Worm (Caenorhabditis elegans): ENCODE data around the gene Y38H8A.12.

The Y38H8A.12 gene

ce11 chrIV:13460876-13461275 is at the start of gene Y38H8A.12:
TSS of gene Y38H8A.12 (minus strand) at chrIV:13460976.
- no peak for TF ChIP-seq crh-2 (tag; optimal IDR thresholded peaks at IDR 0.05)
- no peak for TF ChIP-seq lin-11 (tag; optimal IDR thresholded peaks at IDR 0.05)
- no peak for TF ChIP-seq elt-1 (tag; optimal IDR thresholded peaks at IDR 0.05)
- no peak for TF ChIP-seq snpc-4 (tag; optimal IDR thresholded peaks at IDR 0.05)
- no peak for TF ChIP-seq mdl-1 (tag; optimal IDR thresholded peaks at IDR 0.05)
- TF ChIP-seq nhr-129 (tag; optimal IDR thresholded peaks at IDR 0.05) = no peak
- no peak for TF ChIP-seq ztf-1 (GFP tag; conservative IDR thresholded peaks at IDR 0.05)
- TF ChIP-seq sma-3 (GFP tag; optimal IDR thresholded peaks at IDR 0.05) = no peak
- TF ChIP-seq blmp-1 (tag; optimal IDR thresholded peaks at IDR 0.05; ENCODE audit: insufficient read depth) = no peak
- no peak for TF ChIP-seq R02D3.7 (tag; optimal IDR thresholded peaks at IDR 0.05)
- TF ChIP-seq Y55F3AM.14 (GFP tag; optimal IDR thresholded peaks at IDR 0.05) = no peak
- TF ChIP-seq nhr-21 (tag; optimal IDR thresholded peaks at IDR 0.05) = no peak
- no peak for TF ChIP-seq F13H6.1 (tag; optimal IDR thresholded peaks at IDR 0.05)

- TF ChIP-seq snpc-4 (tag; optimal IDR thresholded peaks at IDR 0.05) (no peak), lin-13 (GFP tag; optimal IDR thresholded peaks at IDR 0.05) (no peak), lin-11 (tag; optimal IDR thresholded peaks at IDR 0.05) (no peak)
Observed at ce11 chrIV:13510049-13510448, 49.3 kb upstream of the Y38H8A.12 start.

DNA sequence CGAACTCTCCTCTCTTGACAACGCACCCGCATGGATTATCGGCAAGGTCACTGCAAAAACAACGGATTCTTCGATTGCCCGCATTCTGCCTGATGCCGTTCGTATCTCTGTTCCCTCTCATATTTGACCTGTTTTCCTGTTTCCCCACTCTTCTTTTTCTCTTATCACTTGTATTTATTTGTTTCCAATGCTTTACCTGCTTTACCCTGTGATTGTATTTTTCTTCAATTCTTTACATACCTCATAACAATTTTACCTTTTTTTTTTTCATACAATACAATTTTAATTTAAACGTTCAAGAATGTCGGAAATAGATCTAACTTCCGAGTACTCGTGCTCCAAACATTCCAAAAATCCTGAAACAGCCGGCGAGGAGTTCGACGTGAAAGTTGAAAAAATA is 48.1 kb upstream of the Y38H8A.12 start, which contains the start of gene afmd-2:
Gene afmd-2, plus strand, starts transcription at position 301 of the 400 bp plus-strand sequence.
- no peak for TF ChIP-seq zag-1 (tag; optimal IDR thresholded peaks at IDR 0.05)
- TF ChIP-seq fos-1 (tag; optimal IDR thresholded peaks at IDR 0.05) = peak; percentile 29

DNA sequence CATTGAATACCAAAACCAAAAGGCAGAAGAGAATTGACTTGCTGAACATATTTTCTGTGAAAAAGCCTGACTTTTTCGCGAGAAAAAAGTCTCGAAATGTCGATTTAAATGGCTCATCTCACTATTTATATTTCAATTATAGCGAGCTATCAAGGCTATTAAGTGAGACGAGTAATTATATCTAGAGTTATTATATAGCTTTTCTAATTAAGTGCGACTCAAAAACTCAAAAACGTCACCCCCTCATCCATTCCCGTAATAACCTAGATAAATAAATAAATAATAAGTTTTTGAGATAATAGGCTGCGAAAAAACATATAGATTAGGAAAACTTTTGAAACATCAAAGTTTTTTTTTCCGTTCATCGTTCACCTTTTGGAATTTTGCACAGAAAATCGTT is 44.9 kb upstream of the Y38H8A.12 start, which contains the start of gene nlp-17:
Gene nlp-17, minus strand, starts transcription at position 101 of the 400 bp plus-strand sequence.
- TF ChIP-seq dmd-4 (tag; optimal IDR thresholded peaks at IDR 0.05) (no peak), ceh-16 (tag; optimal IDR thresholded peaks at IDR 0.05) (no peak), crh-2 (tag; optimal IDR thresholded peaks at IDR 0.05) (no peak), R02D3.7 (tag; optimal IDR thresholded peaks at IDR 0.05) (no peak), unc-55 (GFP tag; optimal IDR thresholded peaks at IDR 0.05) (no peak), unc-62 (GFP tag; optimal IDR thresholded peaks at IDR 0.05) (no peak), gmeb-1 (tag; optimal IDR thresholded peaks at IDR 0.05) (no peak), nhr-12 (tag; optimal IDR thresholded peaks at IDR 0.05) (no peak), F13H6.1 (tag; optimal IDR thresholded peaks at IDR 0.05) (no peak), elt-1 (tag; optimal IDR thresholded peaks at IDR 0.05) (no peak), lin-11 (tag; optimal IDR thresholded peaks at IDR 0.05) (no peak), aly-2 (tag; optimal IDR thresholded peaks at IDR 0.05) (no peak), peb-1 (tag; optimal IDR thresholded peaks at IDR 0.05) (no peak), unc-39 (tag; optimal IDR thresholded peaks at IDR 0.05) (no peak), ztf-1 (GFP tag; conservative IDR thresholded peaks at IDR 0.05) (no peak), nhr-10 (tag; optimal IDR thresholded peaks at IDR 0.05) (no peak), ztf-11 (tag; optimal IDR thresholded peaks at IDR 0.05) (no peak), sma-3 (GFP tag; optimal IDR thresholded peaks at IDR 0.05) (no peak), ztf-4 (tag; optimal IDR thresholded peaks at IDR 0.05) (no peak)

- TF ChIP-seq mbf-1 (tag; optimal IDR thresholded peaks at IDR 0.05) (no peak), alr-1 (tag; optimal IDR thresholded peaks at IDR 0.05) (no peak), mab-5 (tag; optimal IDR thresholded peaks at IDR 0.05) (no peak), ZK546.5 (tag; optimal IDR thresholded peaks at IDR 0.05) (no peak), sma-9 (GFP tag; optimal IDR thresholded peaks at IDR 0.05) (no peak), sma-9 (tag; optimal IDR thresholded peaks at IDR 0.05) (no peak), nhr-129 (tag; optimal IDR thresholded peaks at IDR 0.05) (no peak)
Observed at ce11 chrIV:13505144-13505543, 44.4 kb upstream of the Y38H8A.12 start, which contains the start of gene seld-1. TSS of gene seld-1 (plus strand) at chrIV:13505444.

ce11 chrIV:13502806-13503363 is 42.1 kb upstream of the Y38H8A.12 start, which contains the start of gene tbc-9:
TSS of gene tbc-9 (minus strand) at chrIV:13502856.
- TF ChIP-seq nhr-129 (tag; optimal IDR thresholded peaks at IDR 0.05) = peak; percentile 42
- no peak for TF ChIP-seq fos-1 (tag; optimal IDR thresholded peaks at IDR 0.05)
- peak; percentile 19 for TF ChIP-seq C34F6.9 (tag; optimal IDR thresholded peaks at IDR 0.05)
- TF ChIP-seq unc-55 (GFP tag; optimal IDR thresholded peaks at IDR 0.05) = peak; percentile 18
